Fruit fly (Drosophila melanogaster) whole organism, embryonic: ENCODE results near the gene CG1024.

Experiments
- Ada2b ChIP-seq: fragments of 200-800 bp; sonication (Bioruptor generic); IDR thresholded peaks from 2 replicates; pipeline ENCODE4 v1.3.6; 2022; ENCODE audit warnings: missing biosample characterization, missing genetic modification characterization
- B-H2 ChIP-seq: fragments of 200-800 bp; sonication (Bioruptor generic); optimal IDR thresholded peaks from 2 replicates; lab custom pipeline; 2018; ENCODE audit warnings: missing biosample characterization, mild to moderate bottlenecking, missing genetic modification characterization
- Bdp1 ChIP-seq: fragments of 200-800 bp; sonication (Bioruptor generic); optimal IDR thresholded peaks from 3 replicates; lab custom pipeline; 2016; ENCODE audit warnings: missing biosample characterization, missing genetic modification characterization
- Blimp-1 ChIP-seq: fragments of 200-800 bp; sonication (Bioruptor generic); optimal IDR thresholded peaks from 3 replicates; lab custom pipeline; 2018; ENCODE audit warnings: missing biosample characterization, missing genetic modification characterization, mild to moderate bottlenecking, moderate library complexity, missing genetic modification reagents
- CG10321 ChIP-seq: fragments of 200-800 bp; sonication (Bioruptor generic); IDR thresholded peaks from 2 replicates; pipeline ENCODE4 v1.3.6; 2022; ENCODE audit warnings: missing biosample characterization, missing genetic modification characterization
- CG11695 ChIP-seq: fragments of 200-800 bp; sonication (Bioruptor generic); IDR thresholded peaks from 3 replicates; pipeline ENCODE4 v1.3.6; 2022; ENCODE audit warnings: missing biosample characterization, missing genetic modification characterization
- CG14441 ChIP-seq: fragments of 200-800 bp; sonication (Bioruptor generic); IDR thresholded peaks from 2 replicates; pipeline ENCODE4 v1.3.6; 2022; ENCODE audit warnings: missing biosample characterization, missing genetic modification characterization
- CG1529 ChIP-seq: fragments of 200-800 bp; sonication (Bioruptor generic); optimal IDR thresholded peaks from 3 replicates; lab custom pipeline; 2018; ENCODE audit warnings: missing biosample characterization, missing genetic modification characterization
- CG16863 ChIP-seq: fragments of 200-800 bp; sonication (Bioruptor generic); optimal IDR thresholded peaks from 3 replicates; lab custom pipeline; 2016; ENCODE audit warnings: missing biosample characterization, missing genetic modification characterization
- CG17186 ChIP-seq: fragments of 200-800 bp; sonication (Bioruptor generic); optimal IDR thresholded peaks from 3 replicates; lab custom pipeline; 2017; ENCODE audit warnings: missing biosample characterization, missing genetic modification reagents, missing genetic modification characterization
- CG17829 ChIP-seq: fragments of 200-800 bp; optimal IDR thresholded peaks from 2 replicates; lab custom pipeline; 2019; ENCODE audit warnings: missing biosample characterization, mild to moderate bottlenecking, missing genetic modification characterization, moderate library complexity
- CG2199 ChIP-seq: fragments of 200-800 bp; sonication (Bioruptor generic); IDR thresholded peaks from 3 replicates; pipeline ENCODE4 v1.3.6; 2022; ENCODE audit warnings: missing biosample characterization, missing genetic modification characterization
- CG30431 ChIP-seq: fragments of 200-800 bp; sonication (Bioruptor generic); optimal IDR thresholded peaks from 2 replicates; lab custom pipeline; 2017; ENCODE audit warnings: missing biosample characterization, missing genetic modification characterization
- CG31365 ChIP-seq: fragments of 200-800 bp; sonication (Bioruptor generic); optimal IDR thresholded peaks from 2 replicates; lab custom pipeline; 2018; ENCODE audit warnings: missing biosample characterization, mild to moderate bottlenecking, missing genetic modification characterization
- CG3407 ChIP-seq: fragments of 200-800 bp; sonication (Bioruptor generic); optimal IDR thresholded peaks from 2 replicates; lab custom pipeline; 2018; ENCODE audit warnings: missing biosample characterization, mild to moderate bottlenecking, missing genetic modification characterization
- CG3995 ChIP-seq: fragments of 200-800 bp; sonication (Bioruptor generic); optimal IDR thresholded peaks from 3 replicates; lab custom pipeline; 2016; ENCODE audit warnings: missing biosample characterization, missing genetic modification characterization
- CG7372 ChIP-seq: fragments of 200-800 bp; sonication (Bioruptor generic); IDR thresholded peaks from 2 replicates; pipeline ENCODE4 v1.3.6; 2022; ENCODE audit warnings: missing biosample characterization, missing genetic modification characterization
- CG7928 ChIP-seq: fragments of 200-800 bp; sonication (Bioruptor generic); optimal IDR thresholded peaks from 2 replicates; lab custom pipeline; 2017; ENCODE audit warnings: missing biosample characterization, mild to moderate bottlenecking, missing genetic modification characterization
- CG8359 ChIP-seq: fragments of 200-800 bp; sonication (Bioruptor generic); optimal IDR thresholded peaks from 2 replicates; lab custom pipeline; 2017; ENCODE audit warnings: missing biosample characterization, mild to moderate bottlenecking, missing genetic modification characterization, borderline replicate concordance
- CkIIα-i1 ChIP-seq: fragments of 200-800 bp; sonication (Bioruptor generic); IDR thresholded peaks from 2 replicates; pipeline ENCODE4 v1.3.6; 2022; ENCODE audit warnings: missing biosample characterization, missing genetic modification characterization
- Dek ChIP-seq: fragments of 200-800 bp; sonication (Bioruptor generic); optimal IDR thresholded peaks from 3 replicates; lab custom pipeline; 2019; ENCODE audit warnings: missing biosample characterization, mild to moderate bottlenecking, missing genetic modification characterization, moderate library complexity
- Hand ChIP-seq: fragments of 200-800 bp; sonication (Bioruptor generic); optimal IDR thresholded peaks from 2 replicates; lab custom pipeline; 2017; ENCODE audit warnings: mild to moderate bottlenecking, missing biosample characterization, missing genetic modification reagents, missing genetic modification characterization
- Hr3 ChIP-seq: fragments of 200-800 bp; sonication (Bioruptor generic); optimal IDR thresholded peaks from 3 replicates; lab custom pipeline; 2016; ENCODE audit warnings: missing biosample characterization, missing genetic modification characterization
- Hr78 ChIP-seq, 2 experiments: fragments of 200-800 bp in 1 of 2; fragments of >200 bp in 1 of 2; sonication (Bioruptor generic) in 1 of 2; optimal IDR thresholded peaks; 2 replicates each; lab custom pipeline; 2017 to 2019; ENCODE audit warnings: missing biosample characterization in 2 of 2, missing genetic modification characterization in 2 of 2, mild to moderate bottlenecking in 1 of 2, moderate library complexity in 1 of 2
- NC2α ChIP-seq: fragments of 200-800 bp; sonication (Bioruptor generic); optimal IDR thresholded peaks from 2 replicates; lab custom pipeline; 2016; ENCODE audit warnings: missing biosample characterization, missing genetic modification characterization
- NfI ChIP-seq: fragments of 200-800 bp; sonication (Bioruptor generic); optimal IDR thresholded peaks from 3 replicates; lab custom pipeline; 2018; ENCODE audit warnings: missing biosample characterization, mild to moderate bottlenecking, missing genetic modification characterization, moderate library complexity
- Pdp1 ChIP-seq, 2 experiments: fragments of 200-800 bp; sonication (Bioruptor generic); optimal IDR thresholded peaks; 3 replicates each; lab custom pipeline; 2016; ENCODE audit warnings: missing biosample characterization in 2 of 2, missing genetic modification characterization in 2 of 2, mild to moderate bottlenecking in 1 of 2, moderate library complexity in 1 of 2
- cg ChIP-seq: fragments of 200-800 bp; sonication (Bioruptor generic); optimal IDR thresholded peaks from 3 replicates; lab custom pipeline; 2019; ENCODE audit warnings: missing biosample characterization, mild to moderate bottlenecking, missing genetic modification characterization, moderate library complexity
- chinmo ChIP-seq: fragments of 200-800 bp; sonication (Bioruptor generic); IDR thresholded peaks from 4 replicates; pipeline ENCODE4 v1.3.6; 2022; ENCODE audit warnings: missing biosample characterization, missing genetic modification characterization; ENCODE audit not compliant: partially characterized antibody
- corto ChIP-seq: fragments of 200-800 bp; sonication (Bioruptor generic); optimal IDR thresholded peaks from 2 replicates; lab custom pipeline; 2016; ENCODE audit warnings: missing biosample characterization, mild to moderate bottlenecking, missing genetic modification characterization, moderate library complexity
- dan ChIP-seq: fragments of 200-800 bp; sonication (Bioruptor generic); IDR thresholded peaks from 2 replicates; pipeline ENCODE4 v1.3.6; 2022; ENCODE audit warnings: missing biosample characterization, missing genetic modification characterization
- dimm ChIP-seq: fragments of 200-800 bp; sonication (Bioruptor generic); IDR thresholded peaks from 2 replicates; pipeline ENCODE4 v1.3.6; 2022; ENCODE audit warnings: missing biosample characterization, missing genetic modification characterization
- dmrt11E ChIP-seq: fragments of 200-800 bp; sonication (Bioruptor generic); optimal IDR thresholded peaks from 3 replicates; lab custom pipeline; 2018; ENCODE audit warnings: missing biosample characterization, mild to moderate bottlenecking, missing genetic modification characterization, moderate library complexity
- fd96Cb ChIP-seq: fragments of 200-800 bp; sonication (Bioruptor generic); optimal IDR thresholded peaks from 2 replicates; lab custom pipeline; 2018; ENCODE audit warnings: missing biosample characterization, mild to moderate bottlenecking, missing genetic modification characterization, moderate library complexity
- fru ChIP-seq: fragments of >200 bp; optimal IDR thresholded peaks from 2 replicates; lab custom pipeline; 2017
- ftz-f1 ChIP-seq: fragments of 200-800 bp; sonication (Bioruptor generic); optimal IDR thresholded peaks from 2 replicates; lab custom pipeline; 2016; ENCODE audit warnings: missing biosample characterization, missing genetic modification characterization
- grau ChIP-seq: fragments of 200-800 bp; optimal IDR thresholded peaks from 3 replicates; lab custom pipeline; 2019; ENCODE audit warnings: missing biosample characterization, mild to moderate bottlenecking, missing genetic modification characterization, moderate library complexity
- ind ChIP-seq: fragments of 200-800 bp; sonication (Bioruptor generic); optimal IDR thresholded peaks from 3 replicates; lab custom pipeline; 2016; ENCODE audit warnings: missing biosample characterization, missing genetic modification characterization
- jigr1 ChIP-seq: fragments of 200-800 bp; sonication (Bioruptor generic); IDR thresholded peaks from 3 replicates; pipeline ENCODE4 v1.3.6; 2022; ENCODE audit warnings: missing biosample characterization, missing genetic modification characterization
- kah ChIP-seq: fragments of 200-800 bp; sonication (Bioruptor generic); optimal IDR thresholded peaks from 2 replicates; lab custom pipeline; 2018; ENCODE audit warnings: missing biosample characterization, mild to moderate bottlenecking, missing genetic modification characterization
- lilli ChIP-seq: fragments of 200-800 bp; sonication (Bioruptor generic); optimal IDR thresholded peaks from 3 replicates; lab custom pipeline; 2016; ENCODE audit warnings: missing biosample characterization, missing genetic modification characterization
- odd ChIP-seq: fragments of 200-800 bp; sonication (Bioruptor generic); optimal IDR thresholded peaks from 2 replicates; lab custom pipeline; 2017; ENCODE audit warnings: missing biosample characterization, mild to moderate bottlenecking, missing genetic modification characterization
- onecut ChIP-seq: fragments of 200-800 bp; sonication (Bioruptor generic); IDR thresholded peaks from 2 replicates; pipeline ENCODE4 v1.3.6; 2022; ENCODE audit warnings: missing biosample characterization, missing genetic modification characterization
- otp ChIP-seq: fragments of 200-800 bp; sonication (Bioruptor generic); IDR thresholded peaks from 3 replicates; pipeline ENCODE4, ENCODE4 v1.3.6; 2022; ENCODE audit warnings: missing biosample characterization, missing genetic modification characterization
- pfk ChIP-seq: fragments of 200-800 bp; sonication (Bioruptor generic); optimal IDR thresholded peaks from 2 replicates; lab custom pipeline; 2018; ENCODE audit warnings: missing biosample characterization, mild to moderate bottlenecking, missing genetic modification characterization, moderate library complexity
- psq ChIP-seq: fragments of 200-800 bp; sonication (Bioruptor generic); optimal IDR thresholded peaks from 2 replicates; lab custom pipeline; 2017; ENCODE audit warnings: missing biosample characterization, missing genetic modification characterization
- pum ChIP-seq: fragments of 200-800 bp; sonication (Bioruptor generic); optimal IDR thresholded peaks from 2 replicates; lab custom pipeline; 2016; ENCODE audit warnings: missing biosample characterization, missing genetic modification characterization
- sc ChIP-seq, 3 experiments: fragments of >200 bp in 2 of 3; fragments of 200-800 bp in 1 of 3; sonication (Bioruptor generic) in 1 of 3; optimal IDR thresholded peaks; 2 replicates in 2 of 3; 3 replicates in 1 of 3; lab custom pipeline; 2017; ENCODE audit warnings: mild to moderate bottlenecking in 1 of 3, missing biosample characterization in 1 of 3, missing genetic modification characterization in 1 of 3, missing genetic modification reagents in 1 of 3
- slbo ChIP-seq: fragments of 200-800 bp; sonication (Bioruptor generic); IDR thresholded peaks from 2 replicates; pipeline ENCODE4 v1.3.6; 2022; ENCODE audit warnings: missing biosample characterization, missing genetic modification characterization
- tin ChIP-seq: fragments of 200-800 bp; sonication (Bioruptor generic); optimal IDR thresholded peaks from 3 replicates; lab custom pipeline; 2016; ENCODE audit warnings: missing biosample characterization, missing genetic modification characterization

CG1024 gene

dm6 chr3R:6413771-6414438 is 33.8 kb upstream of the CG1024 start (continued):
- no peak for TF ChIP-seq CG1529 (GFP tag; lab: Kevin White, UChicago)
- no peak for TF ChIP-seq Dek (tag; lab: Kevin White, UChicago)
- no peak for TF ChIP-seq Hand (GFP tag; lab: Kevin White, UChicago)
- TF ChIP-seq B-H2 (GFP tag; lab: Kevin White, UChicago), result no peak
- no peak for TF ChIP-seq grau (tag; lab: Kevin White, UChicago)
- TF ChIP-seq ftz-f1 (GFP tag; lab: Kevin White, UChicago), result no peak
- no peak for TF ChIP-seq CG30431 (GFP tag; lab: Kevin White, UChicago)
- no peak for TF ChIP-seq fd96Cb (tag; lab: Kevin White, UChicago)
- no peak for TF ChIP-seq CG11695 (GFP tag; lab: Robert Waterston, UW)
- no peak for TF ChIP-seq CG14441 (GFP tag; lab: Robert Waterston, UW)
- no peak for TF ChIP-seq NC2α (GFP tag; lab: Kevin White, UChicago)
- no peak for TF ChIP-seq Hr3
- no peak for TF ChIP-seq Bdp1 (GFP tag; lab: Kevin White, UChicago)
- TF ChIP-seq slbo (GFP tag; lab: Robert Waterston, UW), result no peak
- no peak for TF ChIP-seq kah (GFP tag; lab: Kevin White, UChicago)
- TF ChIP-seq dimm (GFP tag; lab: Robert Waterston, UW), result no peak
- no peak for TF ChIP-seq CG7372 (GFP tag; lab: Robert Waterston, UW)
- TF ChIP-seq pfk, result no peak
- TF ChIP-seq NfI (GFP tag; lab: Kevin White, UChicago), result no peak
- TF ChIP-seq CG3995 (GFP tag; lab: Kevin White, UChicago), result no peak
- no peak for TF ChIP-seq lilli (GFP tag; lab: Kevin White, UChicago)
- TF ChIP-seq ind (GFP tag; lab: Kevin White, UChicago), result no peak
- TF ChIP-seq jigr1 (GFP tag; lab: Robert Waterston, UW), result no peak
- no peak for TF ChIP-seq Hr78 (GFP tag; optimal IDR thresholded peaks at IDR 0.05; lab: Kevin White, UChicago)
- no peak for TF ChIP-seq sc (optimal IDR thresholded peaks at IDR 0.05; lab: Kevin White, UChicago)
- TF ChIP-seq sc (GFP tag; optimal IDR thresholded peaks at IDR 0.05; lab: Kevin White, UChicago), result no peak
- TF ChIP-seq CG17829, result no peak
- TF ChIP-seq corto (GFP tag; lab: Kevin White, UChicago), result no peak
- TF ChIP-seq CG2199 (GFP tag; lab: Robert Waterston, UW), result no peak
- TF ChIP-seq fru, result no peak
- 0 out of 4 replicates have a peak, but pooled peaks have one; percentile 10 for TF ChIP-seq chinmo
- TF ChIP-seq cg (GFP tag; lab: Kevin White, UChicago), result peak; percentile 65
- TF ChIP-seq CG10321 (GFP tag; lab: Robert Waterston, UW), result no peak
- TF ChIP-seq CG17186 (GFP tag; lab: Kevin White, UChicago), result no peak
- TF ChIP-seq dmrt11E (tag; lab: Kevin White, UChicago), result no peak
- TF ChIP-seq odd (GFP tag; lab: Kevin White, UChicago), result no peak
- no peak for TF ChIP-seq tin
- TF ChIP-seq Ada2b (GFP tag; lab: Robert Waterston, UW), result no peak
- no peak for TF ChIP-seq CkIIα-i1

dm6 chr3R:6411454-6412204 is 31.5 kb upstream of the CG1024 start:
- TF ChIP-seq otp (no peak), dan (no peak), Pdp1 (GFP tag; optimal IDR thresholded peaks at IDR 0.05; lab: Kevin White, UChicago) (peak in 1 of 2 experiments; percentile 36), pum (no peak), psq (GFP tag; lab: Kevin White, UChicago) (no peak), Blimp-1 (GFP tag; lab: Kevin White, UChicago) (peak; percentile 68), CG16863 (GFP tag; lab: Kevin White, UChicago) (no peak), CG3407 (peak; percentile 100), CG7928 (GFP tag; lab: Kevin White, UChicago) (no peak), CG8359 (GFP tag; lab: Kevin White, UChicago) (peak; percentile 92), onecut (peak; percentile 36), CG31365 (no peak)
